Worm (Caenorhabditis elegans) whole organism, mixed stage, embryonic: ENCODE results near the gene scl-11.

Experiments
- M03D4.4 ChIP-seq: sonication (generic microtip); optimal IDR thresholded peaks from 2 replicates; lab custom pipeline; 2017; ENCODE audit warnings: mild to moderate bottlenecking, missing genetic modification characterization, missing compliant biosample characterization
- bed-3 ChIP-seq: fragments of 200-800 bp; sonication (Bioruptor generic); optimal IDR thresholded peaks from 3 replicates; lab custom pipeline; 2018; ENCODE audit warnings: mild to moderate bottlenecking, missing genetic modification characterization, moderate library complexity, missing compliant biosample characterization
- blmp-1 ChIP-seq: fragments of 150-350 bp; optimal IDR thresholded peaks from 2 replicates; lab custom pipeline; 2014; ENCODE audit warnings: missing biosample characterization, missing genetic modification characterization
- ceh-39 ChIP-seq: fragments of 150-350 bp; optimal IDR thresholded peaks from 2 replicates; lab custom pipeline; 2014; ENCODE audit warnings: missing biosample characterization, missing genetic modification characterization
- ceh-43 ChIP-seq: fragments of 200-800 bp; sonication (Bioruptor generic); optimal IDR thresholded peaks from 2 replicates; lab custom pipeline; 2018; ENCODE audit warnings: mild to moderate bottlenecking, missing genetic modification characterization, moderate library complexity, missing compliant biosample characterization
- ceh-83 ChIP-seq: fragments of 200-800 bp; sonication (Bioruptor generic); optimal IDR thresholded peaks from 2 replicates; lab custom pipeline; 2018; ENCODE audit warnings: mild to moderate bottlenecking, missing genetic modification characterization, missing compliant biosample characterization
- ces-1 ChIP-seq: fragments of 150-350 bp; optimal IDR thresholded peaks from 2 replicates; lab custom pipeline; 2014; ENCODE audit warnings: missing biosample characterization, missing genetic modification reagents, missing genetic modification characterization
- cnd-1 ChIP-seq: fragments of 200-800 bp; sonication (Bioruptor generic); optimal IDR thresholded peaks from 2 replicates; lab custom pipeline; 2018; ENCODE audit warnings: mild to moderate bottlenecking, missing genetic modification characterization, missing compliant biosample characterization
- drap-1 ChIP-seq: fragments of 200-800 bp; sonication (Bioruptor generic); optimal IDR thresholded peaks from 3 replicates; lab custom pipeline; 2018; ENCODE audit warnings: mild to moderate bottlenecking, missing genetic modification characterization, missing compliant biosample characterization
- elt-1 ChIP-seq: sonication (generic microtip); optimal IDR thresholded peaks from 2 replicates; lab custom pipeline; 2017; ENCODE audit warnings: missing genetic modification characterization, mild to moderate bottlenecking, missing compliant biosample characterization, antibody characterized with exemption, moderate library complexity, borderline replicate concordance; ENCODE audit not compliant: insufficient read depth
- elt-3 ChIP-seq: fragments of 150-350 bp; optimal IDR thresholded peaks from 2 replicates; lab custom pipeline; 2014; ENCODE audit warnings: missing biosample characterization, missing genetic modification characterization
- flh-1 ChIP-seq: fragments of 200-800 bp; sonication (Bioruptor generic); optimal IDR thresholded peaks from 2 replicates; lab custom pipeline; 2018; ENCODE audit warnings: mild to moderate bottlenecking, missing genetic modification characterization, moderate library complexity, missing compliant biosample characterization
- ham-2 ChIP-seq: fragments of 200-800 bp; sonication (Bioruptor generic); optimal IDR thresholded peaks from 2 replicates; lab custom pipeline; 2018; ENCODE audit warnings: mild to moderate bottlenecking, missing genetic modification characterization, missing compliant biosample characterization
- hlh-1 ChIP-seq: fragments of 150-350 bp; optimal IDR thresholded peaks from 2 replicates; lab custom pipeline; 2014; ENCODE audit warnings: missing biosample characterization, missing genetic modification reagents, missing genetic modification characterization
- lin-13 ChIP-seq: fragments of 150-350 bp; optimal IDR thresholded peaks from 2 replicates; lab custom pipeline; 2014; ENCODE audit warnings: missing biosample characterization, missing genetic modification characterization
- lin-32 ChIP-seq: fragments of 200-800 bp; sonication (Bioruptor generic); optimal IDR thresholded peaks from 2 replicates; lab custom pipeline; 2018; ENCODE audit warnings: mild to moderate bottlenecking, missing genetic modification characterization, missing compliant biosample characterization
- lsy-2 ChIP-seq: fragments of 150-350 bp; optimal IDR thresholded peaks from 2 replicates; lab custom pipeline; 2014; ENCODE audit warnings: missing biosample characterization, missing genetic modification characterization
- mab-5 ChIP-seq: fragments of 150-350 bp; optimal IDR thresholded peaks from 2 replicates; lab custom pipeline; 2014; ENCODE audit warnings: missing biosample characterization, missing genetic modification characterization
- mep-1 ChIP-seq: fragments of 150-350 bp; optimal IDR thresholded peaks from 2 replicates; lab custom pipeline; 2017; ENCODE audit warnings: missing biosample characterization, missing genetic modification reagents, missing genetic modification characterization, inconsistent platforms
- mls-2 ChIP-seq: sonication (generic microtip); optimal IDR thresholded peaks from 2 replicates; lab custom pipeline; 2016; ENCODE audit warnings: mild to moderate bottlenecking, missing genetic modification characterization, moderate library complexity, missing compliant biosample characterization
- nhr-12 ChIP-seq: fragments of 150-350 bp; optimal IDR thresholded peaks from 2 replicates; lab custom pipeline; 2014; ENCODE audit warnings: missing biosample characterization, missing genetic modification characterization
- nhr-2 ChIP-seq: fragments of 150-350 bp; optimal IDR thresholded peaks from 2 replicates; lab custom pipeline; 2014; ENCODE audit warnings: missing biosample characterization, missing genetic modification characterization
- nhr-237 ChIP-seq: fragments of 150-350 bp; optimal IDR thresholded peaks from 2 replicates; lab custom pipeline; 2014; ENCODE audit warnings: missing biosample characterization, missing genetic modification characterization
- nhr-28 ChIP-seq: fragments of 150-350 bp; optimal IDR thresholded peaks from 2 replicates; lab custom pipeline; 2014; ENCODE audit warnings: missing biosample characterization, missing genetic modification characterization
- nhr-76 ChIP-seq: sonication (generic microtip); optimal IDR thresholded peaks from 2 replicates; lab custom pipeline; 2017; ENCODE audit warnings: missing biosample characterization, missing genetic modification characterization
- pha-4 ChIP-seq: fragments of 150-350 bp; optimal IDR thresholded peaks from 2 replicates; lab custom pipeline; 2018; ENCODE audit warnings: missing biosample characterization, missing genetic modification reagents, missing genetic modification characterization
- sem-2 ChIP-seq: fragments of 200-800 bp; sonication (Bioruptor generic); optimal IDR thresholded peaks from 2 replicates; lab custom pipeline; 2018; ENCODE audit warnings: mild to moderate bottlenecking, missing genetic modification characterization, missing compliant biosample characterization
- snpc-4 ChIP-seq: fragments of 150-350 bp; optimal IDR thresholded peaks from 2 replicates; lab custom pipeline; 2014; ENCODE audit warnings: missing biosample characterization, missing genetic modification characterization
- sptf-1 ChIP-seq: sonication (generic microtip); optimal IDR thresholded peaks from 2 replicates; lab custom pipeline; 2017; ENCODE audit warnings: mild to moderate bottlenecking, missing genetic modification characterization, moderate library complexity, missing compliant biosample characterization
- tbx-8 ChIP-seq: fragments of 200-800 bp; sonication (Bioruptor generic); optimal IDR thresholded peaks from 2 replicates; lab custom pipeline; 2018; ENCODE audit warnings: mild to moderate bottlenecking, missing genetic modification characterization, moderate library complexity, missing compliant biosample characterization
- unc-120 ChIP-seq: sonication (generic microtip); optimal IDR thresholded peaks from 2 replicates; lab custom pipeline; 2017; ENCODE audit warnings: missing genetic modification characterization, missing compliant biosample characterization; ENCODE audit not compliant: poor library complexity, severe bottlenecking
- unc-39 ChIP-seq: fragments of 150-350 bp; optimal IDR thresholded peaks from 2 replicates; lab custom pipeline; 2014; ENCODE audit warnings: missing biosample characterization, missing genetic modification characterization
- unc-62 ChIP-seq: fragments of 150-350 bp; optimal IDR thresholded peaks from 2 replicates; lab custom pipeline; 2014; ENCODE audit warnings: missing biosample characterization, missing genetic modification reagents, missing genetic modification characterization
- zip-8 ChIP-seq: fragments of 150-350 bp; optimal IDR thresholded peaks from 2 replicates; lab custom pipeline; 2014; ENCODE audit warnings: missing biosample characterization, missing genetic modification characterization
- ztf-11 ChIP-seq: fragments of 150-350 bp; optimal IDR thresholded peaks from 2 replicates; lab custom pipeline; 2014; ENCODE audit warnings: missing biosample characterization, missing genetic modification characterization

Gene scl-11

ce11 chrIV:13098652-13099051 is 47.5 kb downstream of the scl-11 start, which contains the start of the genes dli-1, tin-9.2 and exos-4.1:
Gene dli-1, minus strand, starts transcription at chrIV:13098792.
Gene tin-9.2, plus strand, starts transcription at chrIV:13098995.
Gene exos-4.1, plus strand, starts transcription at chrIV:13098999.
- TF ChIP-seq blmp-1 (tag; lab: Kevin White, UChicago) (no peak), nhr-12 (no peak), drap-1 (GFP tag; lab: Kevin White, UChicago) (no peak), sptf-1 (tag; lab: Kevin White, UChicago) (no peak), ceh-39 (tag; lab: Kevin White, UChicago) (no peak), ceh-83 (GFP tag; lab: Kevin White, UChicago) (no peak), pha-4 (tag; lab: Kevin White, UChicago) (peak; percentile 23), sem-2 (GFP tag; lab: Kevin White, UChicago) (no peak), cnd-1 (no peak), bed-3 (GFP tag; lab: Kevin White, UChicago) (no peak), tbx-8 (GFP tag; lab: Kevin White, UChicago) (no peak), hlh-1 (peak; percentile 19), nhr-76 (tag; lab: Kevin White, UChicago) (no peak), nhr-2 (tag; lab: Kevin White, UChicago) (no peak), zip-8 (tag; lab: Kevin White, UChicago) (no peak), ham-2 (GFP tag; lab: Kevin White, UChicago) (peak; percentile 46), mep-1 (tag; lab: Kevin White, UChicago) (peak; percentile 76), M03D4.4 (no peak), mab-5 (tag; lab: Kevin White, UChicago) (no peak), elt-1 (tag; lab: Kevin White, UChicago) (no peak), unc-120 (no peak), unc-39 (tag; lab: Kevin White, UChicago) (no peak), ceh-43 (GFP tag; lab: Kevin White, UChicago) (no peak), ces-1 (peak; percentile 99), mls-2 (tag; lab: Kevin White, UChicago) (no peak), unc-62 (GFP tag; lab: Kevin White, UChicago) (no peak), ztf-11 (tag; lab: Kevin White, UChicago) (no peak), lsy-2 (tag; lab: Kevin White, UChicago) (peak; percentile 63), lin-13 (tag; lab: Kevin White, UChicago) (peak; percentile 34), lin-32 (GFP tag; lab: Kevin White, UChicago) (no peak), nhr-237 (tag; lab: Kevin White, UChicago) (peak; percentile 22), nhr-28 (tag; lab: Kevin White, UChicago) (no peak), elt-3 (tag; lab: Kevin White, UChicago) (no peak), flh-1 (no peak), snpc-4 (tag; lab: Kevin White, UChicago) (no peak)

ce11 chrIV:13100415-13100814 is 49.2 kb downstream of the scl-11 start, which contains the start of gene fask-1:
Gene fask-1, plus strand, starts transcription at chrIV:13100715.
- TF ChIP-seq nhr-28 (tag; lab: Kevin White, UChicago), result no peak
- TF ChIP-seq, all 35 proteins: peak for 0
